Worm (Caenorhabditis elegans) whole organism, young adult: ENCODE data around the gene nas-14.
A peak's percentile ranks its signal among the peaks of the same experiment; 100 is the strongest.

ENCODE experiments used
- B0035.1 ChIP-seq: sonication (generic microtip); optimal IDR thresholded peaks from 2 replicates; lab custom pipeline; 2016; ENCODE audit warnings: missing genetic modification characterization, mild to moderate bottlenecking, missing compliant biosample characterization, missing genotype, missing genetic modification reagents
- B0336.3 ChIP-seq: fragments of 200-800 bp; sonication (Bioruptor generic); IDR thresholded peaks from 2 replicates; pipeline ENCODE4 v1.3.6; 2022; ENCODE audit warnings: missing genetic modification characterization, missing compliant biosample characterization
- F10E7.11 ChIP-seq: sonication (generic microtip); optimal IDR thresholded peaks from 2 replicates; lab custom pipeline; 2017; ENCODE audit warnings: mild to moderate bottlenecking, missing genetic modification characterization, moderate library complexity, missing compliant biosample characterization
- F33H1.4 ChIP-seq: fragments of 200-800 bp; sonication (Bioruptor generic); IDR thresholded peaks from 2 replicates; pipeline ENCODE4 v1.3.6; 2022; ENCODE audit warnings: missing genetic modification reagents, missing genetic modification characterization, missing compliant biosample characterization
- F57C9.4 ChIP-seq: sonication (generic microtip); optimal IDR thresholded peaks from 2 replicates; lab custom pipeline; 2017; ENCODE audit warnings: mild to moderate bottlenecking, missing genetic modification characterization, missing compliant biosample characterization
- ama-1 ChIP-seq, 3 experiments: fragments of 150-350 bp in 1 of 3; sonication (generic microtip) in 2 of 3; optimal IDR thresholded peaks; 2 replicates each; lab custom pipeline; 2014 to 2018; ENCODE audit warnings: missing biosample characterization in 2 of 3, missing genetic modification characterization in 2 of 3, missing genetic modification reagents in 2 of 3
- aptf-3 ChIP-seq: fragments of 200-800 bp; sonication (Bioruptor generic); IDR thresholded peaks from 2 replicates; pipeline ENCODE4 v1.3.6; 2022; ENCODE audit warnings: missing genetic modification characterization, missing compliant biosample characterization
- atf-7 ChIP-seq: sonication (generic microtip); optimal IDR thresholded peaks from 2 replicates; lab custom pipeline; 2017; ENCODE audit warnings: mild to moderate bottlenecking, missing genetic modification characterization, missing compliant biosample characterization
- attf-3 ChIP-seq: fragments of 200-800 bp; sonication (Bioruptor generic); conservative IDR thresholded peaks from 2 replicates; pipeline ENCODE4 v1.3.6; 2022; ENCODE audit warnings: missing genetic modification reagents, missing genetic modification characterization, missing compliant biosample characterization
- cebp-1 ChIP-seq, 2 experiments: fragments of 200-800 bp in 1 of 2; sonication (Bioruptor generic) in 1 of 2; sonication (generic microtip) in 1 of 2; IDR thresholded peaks in 1 of 2; optimal IDR thresholded peaks in 1 of 2; 2 replicates each; pipeline versions ENCODE4 v1.3.6 to Lab custom; 2017 to 2022; ENCODE audit warnings: missing compliant biosample characterization in 2 of 2, missing genetic modification characterization in 2 of 2, mild to moderate bottlenecking in 1 of 2, missing genetic modification reagents in 1 of 2, moderate library complexity in 1 of 2
- ceh-40 ChIP-seq: fragments of 200-800 bp; sonication (Bioruptor generic); IDR thresholded peaks from 2 replicates; pipeline ENCODE4 v1.3.6; 2022; ENCODE audit warnings: missing genetic modification characterization, missing compliant biosample characterization
- die-1 ChIP-seq: sonication (generic microtip); optimal IDR thresholded peaks from 2 replicates; lab custom pipeline; 2016; ENCODE audit warnings: missing genotype, mild to moderate bottlenecking, missing genetic modification characterization, missing compliant biosample characterization
- efl-1 ChIP-seq: fragments of 150-350 bp; optimal IDR thresholded peaks from 2 replicates; lab custom pipeline; 2014; ENCODE audit warnings: missing biosample characterization, missing genetic modification reagents, missing genetic modification characterization
- egl-44 ChIP-seq: fragments of 200-800 bp; sonication (Bioruptor generic); IDR thresholded peaks from 2 replicates; pipeline ENCODE4 v1.3.6; 2022; ENCODE audit warnings: missing genetic modification reagents, missing genetic modification characterization, missing compliant biosample characterization
- gei-17 ChIP-seq: fragments of 200-800 bp; sonication (Bioruptor generic); optimal IDR thresholded peaks from 2 replicates; lab custom pipeline; 2018; ENCODE audit warnings: mild to moderate bottlenecking, missing genetic modification characterization, missing compliant biosample characterization
- hlh-12 ChIP-seq: sonication (generic microtip); optimal IDR thresholded peaks from 2 replicates; lab custom pipeline; 2016; ENCODE audit warnings: missing genetic modification characterization, missing compliant biosample characterization
- hmg-20 ChIP-seq: fragments of 200-800 bp; sonication (Bioruptor generic); IDR thresholded peaks from 2 replicates; pipeline ENCODE4 v1.3.6; 2022; ENCODE audit warnings: missing genetic modification reagents, missing genetic modification characterization, missing compliant biosample characterization
- hsf-1 ChIP-seq: fragments of 200-800 bp; sonication (Bioruptor generic); IDR thresholded peaks from 2 replicates; pipeline ENCODE4 v1.3.6; 2022; ENCODE audit warnings: missing genetic modification reagents, missing genetic modification characterization, missing compliant biosample characterization
- let-526 ChIP-seq: fragments of 200-800 bp; sonication (Bioruptor generic); IDR thresholded peaks from 2 replicates; pipeline ENCODE4 v1.3.6; 2022; ENCODE audit warnings: missing genetic modification reagents, missing genetic modification characterization, missing compliant biosample characterization
- mcd-1 ChIP-seq: fragments of 200-800 bp; sonication (Bioruptor generic); IDR thresholded peaks from 2 replicates; pipeline ENCODE4 v1.3.6; 2022; ENCODE audit warnings: missing genetic modification reagents, missing genetic modification characterization, missing compliant biosample characterization
- nfya-2 ChIP-seq: fragments of 200-800 bp; sonication (Bioruptor generic); IDR thresholded peaks from 2 replicates; pipeline ENCODE4 v1.3.6; 2022; ENCODE audit warnings: missing genetic modification reagents, missing genetic modification characterization, missing compliant biosample characterization
- nfyb-1 ChIP-seq: fragments of 200-800 bp; sonication (Bioruptor generic); IDR thresholded peaks from 2 replicates; pipeline ENCODE4 v1.3.6; 2022; ENCODE audit warnings: missing genetic modification reagents, missing genetic modification characterization, missing compliant biosample characterization
- nhr-90 ChIP-seq: sonication (generic microtip); optimal IDR thresholded peaks from 2 replicates; lab custom pipeline; 2016; ENCODE audit warnings: missing genotype, mild to moderate bottlenecking, missing genetic modification characterization, missing compliant biosample characterization
- rcor-1 ChIP-seq: fragments of 200-800 bp; sonication (Bioruptor generic); IDR thresholded peaks from 2 replicates; pipeline ENCODE4 v1.3.6; 2022; ENCODE audit warnings: missing genetic modification reagents, missing genetic modification characterization, missing compliant biosample characterization
- repo-1 ChIP-seq: sonication (generic microtip); optimal IDR thresholded peaks from 2 replicates; lab custom pipeline; 2017; ENCODE audit warnings: mild to moderate bottlenecking, missing genetic modification characterization, missing compliant biosample characterization
- sea-2 ChIP-seq: fragments of 200-800 bp; sonication (Bioruptor generic); IDR thresholded peaks from 2 replicates; pipeline ENCODE4 v1.3.6; 2022; ENCODE audit warnings: missing genetic modification characterization, missing compliant biosample characterization
- sptf-2 ChIP-seq: fragments of 200-800 bp; sonication (Bioruptor generic); optimal IDR thresholded peaks from 2 replicates; lab custom pipeline; 2018; ENCODE audit warnings: mild to moderate bottlenecking, missing genetic modification characterization, missing compliant biosample characterization
- tbp1 ChIP-seq: fragments of 200-800 bp; sonication (Bioruptor generic); optimal IDR thresholded peaks from 2 replicates; lab custom pipeline; 2018; ENCODE audit warnings: mild to moderate bottlenecking, missing genetic modification characterization, missing compliant biosample characterization
- tbx-9 ChIP-seq: sonication (generic microtip); optimal IDR thresholded peaks from 2 replicates; lab custom pipeline; 2016; ENCODE audit warnings: borderline replicate concordance, missing genetic modification characterization, inconsistent platforms, missing compliant biosample characterization
- xnd-1 ChIP-seq: sonication (generic microtip); optimal IDR thresholded peaks from 2 replicates; lab custom pipeline; 2016; ENCODE audit warnings: missing genotype, missing genetic modification reagents, missing genetic modification characterization, missing compliant biosample characterization
- ztf-25 ChIP-seq: fragments of 200-800 bp; sonication (Bioruptor generic); IDR thresholded peaks from 2 replicates; pipeline ENCODE4 v1.3.6; 2022; ENCODE audit warnings: missing genetic modification reagents, missing genetic modification characterization, missing compliant biosample characterization

nas-14 gene

ce11 chrIV:13193239-13193638 is 22.9 kb downstream of the nas-14 start, which contains the start of gene F58D2.5:
F58D2.5 (minus strand) TSS chrIV:13193339.
- TF ChIP-seq rcor-1 (GFP tag; lab: Robert Waterston, UW) (no peak), nfyb-1 (no peak), tbp1 (no peak), attf-3 (GFP tag; lab: Robert Waterston, UW) (no peak), nfya-2 (no peak)

- TF ChIP-seq atf-7 (tag; lab: Kevin White, UChicago) (no peak), tbx-9 (tag; lab: Kevin White, UChicago) (no peak), nhr-90 (no peak), F10E7.11 (no peak), B0035.1 (tag; lab: Kevin White, UChicago) (no peak), F57C9.4 (tag; lab: Kevin White, UChicago) (no peak), repo-1 (tag; lab: Kevin White, UChicago) (no peak), ceh-40 (GFP tag; lab: Robert Waterston, UW) (no peak), hlh-12 (tag; lab: Kevin White, UChicago) (no peak)
Observed at ce11 chrIV:13197282-13197681, 26.9 kb downstream of the nas-14 start, which contains the start of gene C48D1.1. C48D1.1 (minus strand) TSS chrIV:13197382.

ce11 chrIV:13204037-13204436 is 33.7 kb downstream of the nas-14 start, which contains the start of gene ced-3:
ced-3 (minus strand) TSS chrIV:13204137.
- TF ChIP-seq ama-1 (optimal IDR thresholded peaks at IDR 0.05; lab: Kevin White, UChicago), result no peak
- no peak for TF ChIP-seq ama-1 (GFP tag; optimal IDR thresholded peaks at IDR 0.05; lab: Kevin White, UChicago)
- TF ChIP-seq atf-7 (tag; lab: Kevin White, UChicago), result no peak
- TF ChIP-seq F33H1.4 (GFP tag; lab: Robert Waterston, UW), result no peak
- TF ChIP-seq, all 124 proteins: peak for 0

- TF ChIP-seq cebp-1 (GFP tag; IDR thresholded peaks at IDR 0.05; lab: Robert Waterston, UW) (no peak), cebp-1 (tag; optimal IDR thresholded peaks at IDR 0.05; lab: Kevin White, UChicago) (no peak), mcd-1 (GFP tag; lab: Robert Waterston, UW) (peak; percentile 74), egl-44 (GFP tag; lab: Robert Waterston, UW) (no peak), sea-2 (GFP tag; lab: Robert Waterston, UW) (no peak), ceh-40 (GFP tag; lab: Robert Waterston, UW) (no peak), B0336.3 (GFP tag; lab: Robert Waterston, UW) (no peak), ztf-25 (GFP tag; lab: Robert Waterston, UW) (no peak), hmg-20 (GFP tag; lab: Robert Waterston, UW) (no peak), gei-17 (GFP tag; lab: Kevin White, UChicago) (no peak), sptf-2 (GFP tag; lab: Kevin White, UChicago) (no peak), efl-1 (GFP tag; lab: Kevin White, UChicago) (peak; percentile 26), let-526 (GFP tag; lab: Robert Waterston, UW) (no peak), die-1 (no peak)
Observed at ce11 chrIV:13205891-13206290, 35.5 kb downstream of the nas-14 start.

ce11 chrIV:13209566-13209965 is 39.2 kb downstream of the nas-14 start, which contains the start of gene C48D1.9:
C48D1.9 (minus strand) TSS chrIV:13209666.
- TF ChIP-seq aptf-3 (no peak), xnd-1 (tag; lab: Kevin White, UChicago) (no peak), hsf-1 (GFP tag; lab: Robert Waterston, UW) (no peak)
